Worm (Caenorhabditis elegans) whole organism, L1 larva: ENCODE measurements around the gene Y75B7AL.2.

Source experiments
- C16A3.4 ChIP-seq: fragments of 150-350 bp; optimal IDR thresholded peaks from 2 replicates; lab custom pipeline; 2014; ENCODE audit warnings: missing biosample characterization, missing genetic modification characterization
- C34B4.2 ChIP-seq: sonication (generic microtip); optimal IDR thresholded peaks from 2 replicates; lab custom pipeline; 2017; ENCODE audit warnings: mild to moderate bottlenecking, missing genetic modification characterization, missing compliant biosample characterization
- Y116A8C.19 ChIP-seq: sonication (generic microtip); optimal IDR thresholded peaks from 2 replicates; lab custom pipeline; 2016; ENCODE audit warnings: missing compliant biosample characterization, missing genetic modification characterization, borderline replicate concordance
- aha-1 ChIP-seq: fragments of 150-350 bp; optimal IDR thresholded peaks from 2 replicates; lab custom pipeline; 2014; ENCODE audit warnings: missing biosample characterization, missing genetic modification characterization
- alr-1 ChIP-seq: fragments of 200-800 bp; sonication (Bioruptor generic); optimal IDR thresholded peaks from 2 replicates; lab custom pipeline; 2018; ENCODE audit warnings: borderline replicate concordance, mild to moderate bottlenecking, missing genetic modification characterization, missing compliant biosample characterization
- aly-2 ChIP-seq: fragments of 150-350 bp; optimal IDR thresholded peaks from 2 replicates; lab custom pipeline; 2014; ENCODE audit warnings: missing biosample characterization, missing genetic modification characterization
- ama-1 ChIP-seq: fragments of 150-350 bp; optimal IDR thresholded peaks from 2 replicates; lab custom pipeline; 2014
- blmp-1 ChIP-seq: fragments of 150-350 bp; optimal IDR thresholded peaks from 2 replicates; lab custom pipeline; 2014; ENCODE audit warnings: missing biosample characterization, missing genetic modification characterization
- ceh-63 ChIP-seq: fragments of 200-800 bp; sonication (Bioruptor generic); optimal IDR thresholded peaks from 2 replicates; lab custom pipeline; 2018; ENCODE audit warnings: mild to moderate bottlenecking, missing genetic modification characterization, missing compliant biosample characterization
- ceh-82 ChIP-seq, 3 experiments: fragments of 150-350 bp in 1 of 3; sonication (generic microtip) in 2 of 3; optimal IDR thresholded peaks; 2 replicates each; lab custom pipeline; 2014 to 2017; ENCODE audit warnings: missing biosample characterization in 3 of 3, missing genetic modification characterization in 3 of 3
- ceh-88 ChIP-seq: fragments of 200-800 bp; sonication (Bioruptor generic); IDR thresholded peaks from 2 replicates; pipeline ENCODE4 v1.3.6; 2022; ENCODE audit warnings: missing genetic modification characterization, missing compliant biosample characterization
- dpl-1 ChIP-seq, 3 experiments: fragments of 150-350 bp in 2 of 3; sonication (generic microtip) in 1 of 3; optimal IDR thresholded peaks; 2 replicates each; lab custom pipeline; 2014 to 2017; ENCODE audit warnings: missing biosample characterization in 3 of 3, missing genetic modification characterization in 3 of 3, missing genetic modification reagents in 3 of 3
- dsc-1 ChIP-seq: sonication (generic microtip); optimal IDR thresholded peaks from 2 replicates; lab custom pipeline; 2016; ENCODE audit warnings: mild to moderate bottlenecking, missing genetic modification characterization, missing compliant biosample characterization
- efl-1 ChIP-seq, 4 experiments: fragments of 150-350 bp; optimal IDR thresholded peaks in 3 of 4; peaks in 1 of 4; 1 replicate in 1 of 4; 2 replicates in 3 of 4; lab custom pipeline; 2014; ENCODE audit warnings: missing biosample characterization in 2 of 4, missing genetic modification characterization in 2 of 4, missing genetic modification reagents in 2 of 4
- egl-13 ChIP-seq: sonication (generic microtip); optimal IDR thresholded peaks from 2 replicates; lab custom pipeline; 2016; ENCODE audit warnings: missing genotype, missing genetic modification reagents, missing genetic modification characterization, missing compliant biosample characterization
- egl-27 ChIP-seq, 2 experiments: fragments of 150-350 bp in 1 of 2; sonication (generic microtip); optimal IDR thresholded peaks; 3 replicates each; lab custom pipeline; 2017 to 2018; ENCODE audit warnings: missing biosample characterization in 2 of 2, missing genetic modification characterization in 2 of 2, missing genetic modification reagents in 2 of 2
- elt-3 ChIP-seq, 6 experiments: fragments of 150-350 bp in 1 of 6; sonication (generic microtip); optimal IDR thresholded peaks; 2 replicates each; lab custom pipeline; 2017 to 2018; ENCODE audit warnings: missing biosample characterization in 6 of 6, missing genetic modification characterization in 6 of 6, inconsistent platforms in 1 of 6
- ets-5 ChIP-seq: fragments of 200-800 bp; sonication (Bioruptor generic); IDR thresholded peaks from 2 replicates; pipeline ENCODE4 v1.3.6; 2022; ENCODE audit warnings: missing genetic modification characterization, missing compliant biosample characterization
- fkh-10 ChIP-seq: sonication (generic microtip); optimal IDR thresholded peaks from 2 replicates; lab custom pipeline; 2017; ENCODE audit warnings: missing biosample characterization, missing genetic modification reagents, missing genetic modification characterization
- fkh-8 ChIP-seq: sonication (generic microtip); optimal IDR thresholded peaks from 2 replicates; lab custom pipeline; 2016; ENCODE audit warnings: mild to moderate bottlenecking, missing genetic modification characterization, missing compliant biosample characterization
- fos-1 ChIP-seq: fragments of 150-350 bp; optimal IDR thresholded peaks from 2 replicates; lab custom pipeline; 2014; ENCODE audit warnings: missing biosample characterization, missing genetic modification characterization
- hlh-17 ChIP-seq: fragments of 200-800 bp; sonication (Bioruptor generic); optimal IDR thresholded peaks from 2 replicates; lab custom pipeline; 2018; ENCODE audit warnings: missing genetic modification characterization, mild to moderate bottlenecking, missing compliant biosample characterization, moderate library complexity, borderline replicate concordance
- hlh-4 ChIP-seq: sonication (generic microtip); optimal IDR thresholded peaks from 2 replicates; lab custom pipeline; 2016; ENCODE audit warnings: mild to moderate bottlenecking, missing genetic modification characterization, missing compliant biosample characterization
- hpl-2 ChIP-seq: fragments of 150-350 bp; optimal IDR thresholded peaks from 2 replicates; lab custom pipeline; 2014; ENCODE audit warnings: missing biosample characterization, missing genetic modification reagents, missing genetic modification characterization
- isw-1 ChIP-seq: fragments of 200-800 bp; sonication (Bioruptor generic); IDR thresholded peaks from 2 replicates; pipeline ENCODE4 v1.3.6; 2022; ENCODE audit warnings: missing genetic modification characterization, missing compliant biosample characterization
- jun-1 ChIP-seq: fragments of 150-350 bp; optimal IDR thresholded peaks from 2 replicates; lab custom pipeline; 2014; ENCODE audit warnings: missing biosample characterization, missing genetic modification reagents, missing genetic modification characterization
- lin-15B ChIP-seq: fragments of 150-350 bp; sonication (generic microtip); optimal IDR thresholded peaks from 3 replicates; lab custom pipeline; 2014; ENCODE audit warnings: missing biosample characterization, missing genetic modification characterization
- lin-39 ChIP-seq: fragments of 150-350 bp; optimal IDR thresholded peaks from 2 replicates; lab custom pipeline; 2014; ENCODE audit warnings: missing biosample characterization, missing genetic modification reagents, missing genetic modification characterization
- lir-3 ChIP-seq: sonication (generic microtip); optimal IDR thresholded peaks from 2 replicates; lab custom pipeline; 2016; ENCODE audit warnings: mild to moderate bottlenecking, missing genetic modification characterization, moderate library complexity, missing compliant biosample characterization; ENCODE audit not compliant: poor library complexity
- mef-2 ChIP-seq: fragments of 150-350 bp; optimal IDR thresholded peaks from 2 replicates; lab custom pipeline; 2014; ENCODE audit warnings: missing biosample characterization, missing genetic modification characterization
- mep-1 ChIP-seq: fragments of 150-350 bp; optimal IDR thresholded peaks from 2 replicates; lab custom pipeline; 2014; ENCODE audit warnings: missing biosample characterization, missing genetic modification characterization
- nhr-11 ChIP-seq: fragments of 150-350 bp; optimal IDR thresholded peaks from 2 replicates; lab custom pipeline; 2014; ENCODE audit warnings: missing biosample characterization, missing genetic modification characterization
- nhr-19 ChIP-seq: fragments of 200-800 bp; sonication (Bioruptor generic); conservative IDR thresholded peaks from 2 replicates; pipeline ENCODE4 v1.3.6; 2022; ENCODE audit warnings: missing genetic modification characterization, missing compliant biosample characterization
- nhr-20 ChIP-seq: sonication (generic microtip); optimal IDR thresholded peaks from 2 replicates; lab custom pipeline; 2016; ENCODE audit warnings: mild to moderate bottlenecking, missing genetic modification characterization, missing compliant biosample characterization
- nhr-237 ChIP-seq: fragments of 150-350 bp; optimal IDR thresholded peaks from 2 replicates; lab custom pipeline; 2014; ENCODE audit warnings: missing biosample characterization, missing genetic modification characterization
- nhr-28 ChIP-seq: fragments of 150-350 bp; optimal IDR thresholded peaks from 2 replicates; lab custom pipeline; 2014; ENCODE audit warnings: missing biosample characterization, missing genetic modification characterization
- nhr-71 ChIP-seq: sonication (generic microtip); optimal IDR thresholded peaks from 2 replicates; lab custom pipeline; 2016; ENCODE audit warnings: mild to moderate bottlenecking, missing genetic modification characterization, moderate library complexity, missing compliant biosample characterization
- nhr-77 ChIP-seq: fragments of 150-350 bp; optimal IDR thresholded peaks from 2 replicates; lab custom pipeline; 2014; ENCODE audit warnings: missing biosample characterization, missing genetic modification characterization
- nhr-85 ChIP-seq: sonication (generic microtip); peaks from one replicate; lab custom pipeline; 2016; ENCODE audit warnings: missing genetic modification characterization, inconsistent platforms, missing compliant biosample characterization
- nhr-90 ChIP-seq: sonication (generic microtip); optimal IDR thresholded peaks from 2 replicates; lab custom pipeline; 2016; ENCODE audit warnings: mild to moderate bottlenecking, missing genetic modification characterization, missing compliant biosample characterization; ENCODE audit not compliant: poor library complexity
- pax-3 ChIP-seq: fragments of 200-800 bp; sonication (Bioruptor generic); optimal IDR thresholded peaks from 2 replicates; lab custom pipeline; 2018; ENCODE audit warnings: mild to moderate bottlenecking, missing genetic modification characterization, moderate library complexity, missing compliant biosample characterization
- pqm-1 ChIP-seq: sonication (generic microtip); optimal IDR thresholded peaks from 3 replicates; lab custom pipeline; 2017; ENCODE audit warnings: missing biosample characterization, missing genetic modification characterization
- rnt-1 ChIP-seq: sonication (generic microtip); optimal IDR thresholded peaks from 2 replicates; lab custom pipeline; 2016; ENCODE audit warnings: mild to moderate bottlenecking, missing genetic modification characterization, moderate library complexity, missing compliant biosample characterization
- snpc-4 ChIP-seq: fragments of 150-350 bp; optimal IDR thresholded peaks from 2 replicates; lab custom pipeline; 2014; ENCODE audit warnings: missing biosample characterization, missing genetic modification characterization
- snu-23 ChIP-seq: sonication (generic microtip); optimal IDR thresholded peaks from 2 replicates; lab custom pipeline; 2016; ENCODE audit warnings: missing genetic modification characterization, missing compliant biosample characterization
- sox-4 ChIP-seq: sonication (generic microtip); optimal IDR thresholded peaks from 2 replicates; lab custom pipeline; 2016; ENCODE audit warnings: missing genetic modification characterization, missing compliant biosample characterization
- swsn-7 ChIP-seq: sonication (generic microtip); optimal IDR thresholded peaks from 2 replicates; lab custom pipeline; 2016; ENCODE audit warnings: missing genetic modification characterization, missing compliant biosample characterization
- tlp-1 ChIP-seq: fragments of 150-350 bp; optimal IDR thresholded peaks from 2 replicates; lab custom pipeline; 2014; ENCODE audit warnings: missing biosample characterization, missing genetic modification characterization
- unc-30 ChIP-seq: sonication (generic microtip); optimal IDR thresholded peaks from 2 replicates; lab custom pipeline; 2017; ENCODE audit warnings: missing biosample characterization, missing genetic modification characterization
- unc-62 ChIP-seq: fragments of 150-350 bp; optimal IDR thresholded peaks from 2 replicates; lab custom pipeline; 2014; ENCODE audit warnings: missing biosample characterization, missing genetic modification reagents, missing genetic modification characterization
- unc-86 ChIP-seq: sonication (generic microtip); optimal IDR thresholded peaks from 2 replicates; lab custom pipeline; 2016; ENCODE audit warnings: missing genetic modification characterization, missing compliant biosample characterization
- unc-98 ChIP-seq: fragments of 200-800 bp; sonication (Bioruptor generic); IDR thresholded peaks from 2 replicates; pipeline ENCODE4 v1.3.6; 2022; ENCODE audit warnings: missing genetic modification characterization, missing compliant biosample characterization
- xbp-1 ChIP-seq: sonication (generic microtip); optimal IDR thresholded peaks from 2 replicates; lab custom pipeline; 2016; ENCODE audit warnings: missing genetic modification characterization, missing compliant biosample characterization
- ztf-4 ChIP-seq: fragments of 150-350 bp; optimal IDR thresholded peaks from 2 replicates; lab custom pipeline; 2014; ENCODE audit warnings: missing biosample characterization, missing genetic modification characterization

The Y75B7AL.2 gene

ce11 chrV:1366082-1366481 lies 8.1 kb upstream of the Y75B7AL.2 start (continued):
- TF ChIP-seq snu-23 (peak; percentile 47), elt-3 (tag; optimal IDR thresholded peaks at IDR 0.05; lab: Kevin White, UChicago) (no peak), alr-1 (tag; lab: Kevin White, UChicago) (no peak), snpc-4 (tag; lab: Kevin White, UChicago) (no peak), nhr-20 (peak; percentile 27), ceh-63 (GFP tag; lab: Kevin White, UChicago) (peak; percentile 7), lir-3 (peak; percentile 30), fkh-8 (tag; lab: Kevin White, UChicago) (peak; percentile 94), efl-1 (optimal IDR thresholded peaks at IDR 0.05; lab: Kevin White, UChicago) (peak; percentile 20 to 31), efl-1 (GFP tag; optimal IDR thresholded peaks at IDR 0.05 in 1 of 2; lab: Kevin White, UChicago) (peak in 1 of 2 experiments; percentile 35), ceh-82 (tag; optimal IDR thresholded peaks at IDR 0.05; lab: Kevin White, UChicago) (peak in 2 of 3 experiments; percentile 38 to 47), unc-30 (tag; lab: Kevin White, UChicago) (no peak), dsc-1 (tag; lab: Kevin White, UChicago) (peak; percentile 82), egl-13 (peak; percentile 83), fos-1 (no peak), lin-15B (tag; lab: Kevin White, UChicago) (no peak), nhr-19 (GFP tag; lab: Robert Waterston, UW) (peak; percentile 32; the same call in 1 of the 2 replicates), ztf-4 (tag; lab: Kevin White, UChicago) (peak; percentile 33), hpl-2 (GFP tag; lab: Kevin White, UChicago) (no peak), hlh-17 (no peak), sox-4 (tag; lab: Kevin White, UChicago) (no peak), dpl-1 (GFP tag; optimal IDR thresholded peaks at IDR 0.05; lab: Kevin White, UChicago) (peak in 1 of 3 experiments; percentile 24), mef-2 (tag; lab: Kevin White, UChicago) (no peak), fkh-10 (GFP tag; lab: Kevin White, UChicago) (peak; percentile 21), nhr-11 (tag; lab: Kevin White, UChicago) (no peak), mep-1 (tag; lab: Kevin White, UChicago) (peak; percentile 43), ama-1 (lab: Kevin White, UChicago) (no peak), tlp-1 (tag; lab: Kevin White, UChicago) (no peak), swsn-7 (tag; lab: Kevin White, UChicago) (peak; percentile 66), nhr-28 (tag; lab: Kevin White, UChicago) (no peak), nhr-71 (tag; lab: Kevin White, UChicago) (peak; percentile 81), nhr-90 (tag; lab: Kevin White, UChicago) (no peak), lin-39 (tag; lab: Kevin White, UChicago) (no peak), aha-1 (no peak), egl-27 (tag; optimal IDR thresholded peaks at IDR 0.05; lab: Kevin White, UChicago) (no peak), aly-2 (no peak), Y116A8C.19 (tag; lab: Kevin White, UChicago) (no peak), ets-5 (GFP tag; lab: Robert Waterston, UW) (no peak), nhr-237 (tag; lab: Kevin White, UChicago) (no peak), pax-3 (tag; lab: Kevin White, UChicago) (peak; percentile 19), ceh-88 (GFP tag; lab: Robert Waterston, UW) (no peak), hlh-4 (no peak), jun-1 (tag; lab: Kevin White, UChicago) (no peak), nhr-77 (tag; lab: Kevin White, UChicago) (no peak), C34B4.2 (no peak), isw-1 (GFP tag; lab: Robert Waterston, UW) (peak; percentile 32; the same call in 1 of the 2 replicates), rnt-1 (tag; lab: Kevin White, UChicago) (no peak), unc-86 (peak; percentile 78), xbp-1 (tag; lab: Kevin White, UChicago) (peak; percentile 46), nhr-85 (tag; lab: Kevin White, UChicago) (no peak), pqm-1 (no peak), unc-62 (GFP tag; lab: Kevin White, UChicago) (no peak), blmp-1 (tag; lab: Kevin White, UChicago) (no peak), C16A3.4 (peak; percentile 9), unc-98 (GFP tag; lab: Robert Waterston, UW) (no peak)
